Worm (Caenorhabditis elegans) whole organism, mixed stage, embryonic: Measurements from ENCODE around the gene srb-17.

Experiments
- M03D4.4 ChIP-seq: sonication (generic microtip); optimal IDR thresholded peaks from 2 replicates; lab custom pipeline; 2017; ENCODE audit warnings: mild to moderate bottlenecking, missing genetic modification characterization, missing compliant biosample characterization
- bed-3 ChIP-seq: fragments of 200-800 bp; sonication (Bioruptor generic); optimal IDR thresholded peaks from 3 replicates; lab custom pipeline; 2018; ENCODE audit warnings: mild to moderate bottlenecking, missing genetic modification characterization, moderate library complexity, missing compliant biosample characterization
- blmp-1 ChIP-seq: fragments of 150-350 bp; optimal IDR thresholded peaks from 2 replicates; lab custom pipeline; 2014; ENCODE audit warnings: missing biosample characterization, missing genetic modification characterization
- ceh-39 ChIP-seq: fragments of 150-350 bp; optimal IDR thresholded peaks from 2 replicates; lab custom pipeline; 2014; ENCODE audit warnings: missing biosample characterization, missing genetic modification characterization
- ceh-43 ChIP-seq: fragments of 200-800 bp; sonication (Bioruptor generic); optimal IDR thresholded peaks from 2 replicates; lab custom pipeline; 2018; ENCODE audit warnings: mild to moderate bottlenecking, missing genetic modification characterization, moderate library complexity, missing compliant biosample characterization
- ceh-83 ChIP-seq: fragments of 200-800 bp; sonication (Bioruptor generic); optimal IDR thresholded peaks from 2 replicates; lab custom pipeline; 2018; ENCODE audit warnings: mild to moderate bottlenecking, missing genetic modification characterization, missing compliant biosample characterization
- ces-1 ChIP-seq: fragments of 150-350 bp; optimal IDR thresholded peaks from 2 replicates; lab custom pipeline; 2014; ENCODE audit warnings: missing biosample characterization, missing genetic modification reagents, missing genetic modification characterization
- cnd-1 ChIP-seq: fragments of 200-800 bp; sonication (Bioruptor generic); optimal IDR thresholded peaks from 2 replicates; lab custom pipeline; 2018; ENCODE audit warnings: mild to moderate bottlenecking, missing genetic modification characterization, missing compliant biosample characterization
- elt-1 ChIP-seq: sonication (generic microtip); optimal IDR thresholded peaks from 2 replicates; lab custom pipeline; 2017; ENCODE audit warnings: missing genetic modification characterization, mild to moderate bottlenecking, missing compliant biosample characterization, antibody characterized with exemption, moderate library complexity, borderline replicate concordance; ENCODE audit not compliant: insufficient read depth
- elt-3 ChIP-seq: fragments of 150-350 bp; optimal IDR thresholded peaks from 2 replicates; lab custom pipeline; 2014; ENCODE audit warnings: missing biosample characterization, missing genetic modification characterization
- ham-2 ChIP-seq: fragments of 200-800 bp; sonication (Bioruptor generic); optimal IDR thresholded peaks from 2 replicates; lab custom pipeline; 2018; ENCODE audit warnings: mild to moderate bottlenecking, missing genetic modification characterization, missing compliant biosample characterization
- hlh-1 ChIP-seq: fragments of 150-350 bp; optimal IDR thresholded peaks from 2 replicates; lab custom pipeline; 2014; ENCODE audit warnings: missing biosample characterization, missing genetic modification reagents, missing genetic modification characterization
- lin-13 ChIP-seq: fragments of 150-350 bp; optimal IDR thresholded peaks from 2 replicates; lab custom pipeline; 2014; ENCODE audit warnings: missing biosample characterization, missing genetic modification characterization
- lin-32 ChIP-seq: fragments of 200-800 bp; sonication (Bioruptor generic); optimal IDR thresholded peaks from 2 replicates; lab custom pipeline; 2018; ENCODE audit warnings: mild to moderate bottlenecking, missing genetic modification characterization, missing compliant biosample characterization
- lsy-2 ChIP-seq: fragments of 150-350 bp; optimal IDR thresholded peaks from 2 replicates; lab custom pipeline; 2014; ENCODE audit warnings: missing biosample characterization, missing genetic modification characterization
- mab-5 ChIP-seq: fragments of 150-350 bp; optimal IDR thresholded peaks from 2 replicates; lab custom pipeline; 2014; ENCODE audit warnings: missing biosample characterization, missing genetic modification characterization
- mep-1 ChIP-seq: fragments of 150-350 bp; optimal IDR thresholded peaks from 2 replicates; lab custom pipeline; 2017; ENCODE audit warnings: missing biosample characterization, missing genetic modification reagents, missing genetic modification characterization, inconsistent platforms
- mls-2 ChIP-seq: sonication (generic microtip); optimal IDR thresholded peaks from 2 replicates; lab custom pipeline; 2016; ENCODE audit warnings: mild to moderate bottlenecking, missing genetic modification characterization, moderate library complexity, missing compliant biosample characterization
- nhr-12 ChIP-seq: fragments of 150-350 bp; optimal IDR thresholded peaks from 2 replicates; lab custom pipeline; 2014; ENCODE audit warnings: missing biosample characterization, missing genetic modification characterization
- nhr-2 ChIP-seq: fragments of 150-350 bp; optimal IDR thresholded peaks from 2 replicates; lab custom pipeline; 2014; ENCODE audit warnings: missing biosample characterization, missing genetic modification characterization
- nhr-237 ChIP-seq: fragments of 150-350 bp; optimal IDR thresholded peaks from 2 replicates; lab custom pipeline; 2014; ENCODE audit warnings: missing biosample characterization, missing genetic modification characterization
- nhr-28 ChIP-seq: fragments of 150-350 bp; optimal IDR thresholded peaks from 2 replicates; lab custom pipeline; 2014; ENCODE audit warnings: missing biosample characterization, missing genetic modification characterization
- nhr-76 ChIP-seq: sonication (generic microtip); optimal IDR thresholded peaks from 2 replicates; lab custom pipeline; 2017; ENCODE audit warnings: missing biosample characterization, missing genetic modification characterization
- pha-4 ChIP-seq: fragments of 150-350 bp; optimal IDR thresholded peaks from 2 replicates; lab custom pipeline; 2018; ENCODE audit warnings: missing biosample characterization, missing genetic modification reagents, missing genetic modification characterization
- sem-2 ChIP-seq: fragments of 200-800 bp; sonication (Bioruptor generic); optimal IDR thresholded peaks from 2 replicates; lab custom pipeline; 2018; ENCODE audit warnings: mild to moderate bottlenecking, missing genetic modification characterization, missing compliant biosample characterization
- snpc-4 ChIP-seq: fragments of 150-350 bp; optimal IDR thresholded peaks from 2 replicates; lab custom pipeline; 2014; ENCODE audit warnings: missing biosample characterization, missing genetic modification characterization
- unc-120 ChIP-seq: sonication (generic microtip); optimal IDR thresholded peaks from 2 replicates; lab custom pipeline; 2017; ENCODE audit warnings: missing genetic modification characterization, missing compliant biosample characterization; ENCODE audit not compliant: poor library complexity, severe bottlenecking
- unc-39 ChIP-seq: fragments of 150-350 bp; optimal IDR thresholded peaks from 2 replicates; lab custom pipeline; 2014; ENCODE audit warnings: missing biosample characterization, missing genetic modification characterization
- unc-62 ChIP-seq: fragments of 150-350 bp; optimal IDR thresholded peaks from 2 replicates; lab custom pipeline; 2014; ENCODE audit warnings: missing biosample characterization, missing genetic modification reagents, missing genetic modification characterization
- zip-8 ChIP-seq: fragments of 150-350 bp; optimal IDR thresholded peaks from 2 replicates; lab custom pipeline; 2014; ENCODE audit warnings: missing biosample characterization, missing genetic modification characterization

The srb-17 gene

ce11 chrIV:10430507-10430906 lies 26.5 kb downstream of the srb-17 start:
- TF ChIP-seq M03D4.4 (tag; lab: Kevin White, UChicago), result no peak
- no peak for TF ChIP-seq unc-39
- no peak for TF ChIP-seq elt-3 (tag; lab: Kevin White, UChicago)
- no peak for TF ChIP-seq mep-1 (tag; lab: Kevin White, UChicago)
- TF ChIP-seq bed-3 (GFP tag; lab: Kevin White, UChicago), result no peak
- no peak for TF ChIP-seq nhr-76 (tag; lab: Kevin White, UChicago)
- TF ChIP-seq snpc-4, result no peak
- TF ChIP-seq ceh-43 (GFP tag; lab: Kevin White, UChicago), result no peak
- no peak for TF ChIP-seq mab-5 (tag; lab: Kevin White, UChicago)
- TF ChIP-seq ham-2 (GFP tag; lab: Kevin White, UChicago), result no peak
- no peak for TF ChIP-seq unc-120 (tag; lab: Kevin White, UChicago)
- no peak for TF ChIP-seq elt-1
- no peak for TF ChIP-seq pha-4 (tag; lab: Kevin White, UChicago)
- TF ChIP-seq cnd-1, result no peak
- no peak for TF ChIP-seq ces-1

ce11 chrIV:10429129-10429528 lies 27.9 kb downstream of the srb-17 start, which contains the start of gene F13B12.2:
Gene F13B12.2 (minus strand): TSS chrIV:10429130.
- TF ChIP-seq unc-62 (GFP tag; lab: Kevin White, UChicago) (no peak), lin-13 (tag; lab: Kevin White, UChicago) (no peak), blmp-1 (tag; lab: Kevin White, UChicago) (no peak), lsy-2 (tag; lab: Kevin White, UChicago) (no peak), elt-3 (tag; lab: Kevin White, UChicago) (no peak), pha-4 (tag; lab: Kevin White, UChicago) (no peak), nhr-76 (tag; lab: Kevin White, UChicago) (no peak), M03D4.4 (tag; lab: Kevin White, UChicago) (no peak), ceh-43 (GFP tag; lab: Kevin White, UChicago) (no peak)
- TF ChIP-seq, all 35 proteins: peak for 0

- TF ChIP-seq lsy-2 (tag; lab: Kevin White, UChicago) (peak; percentile 27), elt-3 (tag; lab: Kevin White, UChicago) (no peak)
These were observed 31.9 kb downstream of the srb-17 start for ce11 chrIV:10425129-10425528.

ce11 chrIV:10424535-10424934 lies 32.5 kb downstream of the srb-17 start, which contains the start of gene F13B12.1:
Gene F13B12.1 (minus strand): TSS chrIV:10424635.
- TF ChIP-seq mls-2, result no peak
- no peak for TF ChIP-seq cnd-1
- TF ChIP-seq unc-62 (GFP tag; lab: Kevin White, UChicago), result no peak
- TF ChIP-seq blmp-1 (tag; lab: Kevin White, UChicago), result no peak
- no peak for TF ChIP-seq lsy-2 (tag; lab: Kevin White, UChicago)

- TF ChIP-seq pha-4 (tag; lab: Kevin White, UChicago), result no peak
- peak; percentile 64 for TF ChIP-seq hlh-1
- no peak for TF ChIP-seq mab-5 (tag; lab: Kevin White, UChicago)
- TF ChIP-seq unc-120 (tag; lab: Kevin White, UChicago), result peak; percentile 51
- TF ChIP-seq unc-39, result no peak
These were observed 34.8 kb downstream of the srb-17 start for ce11 chrIV:10422230-10422629.

ce11 chrIV:10421256-10421655 lies 35.8 kb downstream of the srb-17 start:
- no peak for TF ChIP-seq M03D4.4 (tag; lab: Kevin White, UChicago)
- no peak for TF ChIP-seq ceh-39 (tag; lab: Kevin White, UChicago)
- no peak for TF ChIP-seq mab-5 (tag; lab: Kevin White, UChicago)
- TF ChIP-seq nhr-76 (tag; lab: Kevin White, UChicago), result no peak
- TF ChIP-seq ham-2 (GFP tag; lab: Kevin White, UChicago), result peak; percentile 2
- TF ChIP-seq lsy-2 (tag; lab: Kevin White, UChicago), result no peak
- no peak for TF ChIP-seq mls-2
- no peak for TF ChIP-seq hlh-1
- no peak for TF ChIP-seq unc-120 (tag; lab: Kevin White, UChicago)
- TF ChIP-seq elt-1, result no peak
- TF ChIP-seq nhr-28 (tag; lab: Kevin White, UChicago), result no peak
- TF ChIP-seq elt-3 (tag; lab: Kevin White, UChicago), result no peak
- peak; percentile 57 for TF ChIP-seq lin-32 (GFP tag; lab: Kevin White, UChicago)
- no peak for TF ChIP-seq ceh-83 (GFP tag; lab: Kevin White, UChicago)
- TF ChIP-seq bed-3 (GFP tag; lab: Kevin White, UChicago), result no peak
- TF ChIP-seq zip-8 (tag; lab: Kevin White, UChicago), result no peak
- no peak for TF ChIP-seq blmp-1 (tag; lab: Kevin White, UChicago)
- no peak for TF ChIP-seq nhr-2 (tag; lab: Kevin White, UChicago)
- TF ChIP-seq mep-1 (tag; lab: Kevin White, UChicago), result no peak
- TF ChIP-seq sem-2 (GFP tag; lab: Kevin White, UChicago), result no peak
- TF ChIP-seq nhr-237 (tag; lab: Kevin White, UChicago), result no peak
- peak; percentile 61 for TF ChIP-seq pha-4 (tag; lab: Kevin White, UChicago)
- no peak for TF ChIP-seq nhr-12 (tag; lab: Kevin White, UChicago)
- TF ChIP-seq ceh-43 (GFP tag; lab: Kevin White, UChicago), result no peak
- TF ChIP-seq lin-13 (tag; lab: Kevin White, UChicago), result no peak
- TF ChIP-seq cnd-1, result peak; percentile 35
- TF ChIP-seq, all 35 proteins: peak for 4
